Worm (Caenorhabditis elegans) whole organism, late embryonic: ENCODE results near the gene irld-7.
"Not testable (repeated sequence)": the region's sequence is repeated elsewhere in the genome, so short reads cannot be mapped to it uniquely, and the experiment has no call there.

Experiments
- ama-1 ChIP-seq: fragments of 150-350 bp; optimal IDR thresholded peaks from 2 replicates; lab custom pipeline; 2014
- ceh-14 ChIP-seq: sonication (generic microtip); optimal IDR thresholded peaks from 2 replicates; lab custom pipeline; 2016; ENCODE audit warnings: missing genotype, missing genetic modification characterization, missing compliant biosample characterization
- ceh-22 ChIP-seq: sonication (generic microtip); optimal IDR thresholded peaks from 2 replicates; lab custom pipeline; 2017; ENCODE audit warnings: missing biosample characterization, missing genetic modification characterization
- zip-5 ChIP-seq: sonication (generic microtip); optimal IDR thresholded peaks from 2 replicates; lab custom pipeline; 2016; ENCODE audit warnings: missing genetic modification characterization, missing compliant biosample characterization

ce11 chrIV:6598740-6599139, 8.6 kb downstream of the irld-7 start, which contains the start of gene nspb-5:
- not testable (repeated sequence) for TF ChIP-seq ceh-14; ama-1; zip-5 (tag; lab: Kevin White, UChicago); ceh-22
